Worm (Caenorhabditis elegans) whole organism, midembryonic: ENCODE data around the gene egl-18.

ENCODE experiments used
- T22C8.4 ChIP-seq: fragments of 200-800 bp; sonication (Bioruptor generic); IDR thresholded peaks from 2 replicates; pipeline ENCODE4 v1.3.6; 2022; ENCODE audit warnings: missing genetic modification characterization, missing compliant biosample characterization
- cog-1 ChIP-seq: sonication (generic microtip); optimal IDR thresholded peaks from 2 replicates; lab custom pipeline; 2016; ENCODE audit warnings: missing genetic modification characterization, missing compliant biosample characterization
- flt-1 ChIP-seq: fragments of 200-800 bp; sonication (Bioruptor generic); IDR thresholded peaks from 2 replicates; pipeline ENCODE4 v1.3.6; 2022; ENCODE audit warnings: missing genetic modification characterization, missing compliant biosample characterization
- klf-2 ChIP-seq: fragments of 200-800 bp; sonication (Bioruptor generic); conservative IDR thresholded peaks from 2 replicates; pipeline ENCODE4 v1.3.6; 2022; ENCODE audit warnings: missing genetic modification reagents, missing genetic modification characterization, missing compliant biosample characterization
- med-1 ChIP-seq: sonication (generic microtip); optimal IDR thresholded peaks from 2 replicates; lab custom pipeline; 2017; ENCODE audit warnings: missing genetic modification characterization, mild to moderate bottlenecking, missing compliant biosample characterization, antibody characterized with exemption, missing genetic modification reagents; ENCODE audit not compliant: insufficient read depth
- ref-1 ChIP-seq: fragments of 200-800 bp; sonication (Bioruptor generic); conservative IDR thresholded peaks from 2 replicates; pipeline ENCODE4 v1.3.6; 2022; ENCODE audit warnings: missing genetic modification reagents, missing genetic modification characterization, missing compliant biosample characterization
- tab-1 ChIP-seq: fragments of 200-800 bp; sonication (Bioruptor generic); IDR thresholded peaks from 2 replicates; pipeline ENCODE4 v1.3.6; 2022; ENCODE audit warnings: missing genetic modification characterization, missing compliant biosample characterization
- ztf-23 ChIP-seq: fragments of 200-800 bp; sonication (Bioruptor generic); IDR thresholded peaks from 2 replicates; pipeline ENCODE4 v1.3.6; 2022; ENCODE audit warnings: missing genetic modification reagents, missing genetic modification characterization, missing compliant biosample characterization

DNA sequence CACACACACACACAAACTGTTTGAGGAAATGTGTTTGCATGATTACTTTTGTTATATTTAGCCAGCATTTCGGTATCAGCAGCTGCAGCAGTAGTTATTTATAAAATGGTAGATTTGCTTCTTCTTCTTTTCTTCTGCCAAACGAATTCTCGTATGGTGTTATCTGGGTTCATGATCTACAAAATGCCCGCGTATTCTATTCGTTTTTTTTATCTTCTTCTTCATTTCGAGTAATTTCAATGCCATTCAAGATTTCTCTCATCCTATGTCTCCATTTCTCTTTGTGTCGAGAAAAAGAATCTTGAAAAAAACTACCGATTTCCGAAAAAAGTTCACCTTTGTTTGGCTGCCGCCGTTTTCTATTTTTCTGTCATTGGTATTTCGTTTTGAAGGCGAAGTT, 33.1 kb upstream of the egl-18 start:
- TF ChIP-seq flt-1 (no peak), med-1 (no peak), klf-2 (no peak), ztf-23 (no peak), ref-1 (GFP tag; lab: Robert Waterston, UW) (no peak), tab-1 (GFP tag; lab: Robert Waterston, UW) (no peak), T22C8.4 (no peak), cog-1 (no peak)
